Fruit fly (Drosophila melanogaster): ENCODE data around the gene GstD3.
A peak's percentile ranks its signal among the peaks of the same experiment; 100 is the strongest.

GstD3 gene

DNA sequence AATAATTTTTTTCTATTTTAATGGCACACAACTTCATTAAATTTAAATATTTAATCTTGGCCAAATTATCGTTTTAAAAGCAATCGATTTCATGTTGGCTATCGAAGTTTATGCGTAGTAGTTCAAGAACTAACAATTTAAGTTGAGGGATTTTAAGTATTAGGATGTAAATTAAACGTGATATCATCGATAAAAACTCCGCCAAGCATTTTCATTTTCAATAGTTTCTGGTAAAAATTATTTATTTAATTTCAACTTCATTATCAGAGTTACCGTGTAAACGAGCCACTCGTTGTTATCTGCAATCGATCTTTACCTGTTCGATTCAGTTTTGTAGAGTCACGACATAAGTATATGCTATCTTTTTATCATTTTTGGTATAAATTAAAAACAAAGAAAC is 30.1 kb downstream of the GstD3 start (continued):
- TF ChIP-seq sd (tag; optimal IDR thresholded peaks at IDR 0.05) (peak; percentile 88), Lhr (GFP tag; optimal IDR thresholded peaks at IDR 0.05) (peak; percentile 92), toy (GFP tag; IDR thresholded peaks at IDR 0.05) (peak; percentile 84), Fer3 (tag; optimal IDR thresholded peaks at IDR 0.05) (peak; percentile 99), CG3726 (GFP tag; IDR thresholded peaks at IDR 0.05) (peak; percentile 89), sr (GFP tag; IDR thresholded peaks at IDR 0.05) (peak; percentile 83), sim (GFP tag; IDR thresholded peaks at IDR 0.05) (peak; percentile 98), zen (tag; optimal IDR thresholded peaks at IDR 0.05) (peak; percentile 100), lov (optimal IDR thresholded peaks at IDR 0.05) (no peak), lov (GFP tag; IDR thresholded peaks at IDR 0.05) (peak; percentile 98), ind (GFP tag; optimal IDR thresholded peaks at IDR 0.05) (peak; percentile 98), Hsf (GFP tag; optimal IDR thresholded peaks at IDR 0.05) (peak; percentile 97), zfh1 (GFP tag; IDR thresholded peaks at IDR 0.05) (peak; percentile 99), CG16779 (GFP tag; IDR thresholded peaks at IDR 0.05) (peak; percentile 92)

DNA sequence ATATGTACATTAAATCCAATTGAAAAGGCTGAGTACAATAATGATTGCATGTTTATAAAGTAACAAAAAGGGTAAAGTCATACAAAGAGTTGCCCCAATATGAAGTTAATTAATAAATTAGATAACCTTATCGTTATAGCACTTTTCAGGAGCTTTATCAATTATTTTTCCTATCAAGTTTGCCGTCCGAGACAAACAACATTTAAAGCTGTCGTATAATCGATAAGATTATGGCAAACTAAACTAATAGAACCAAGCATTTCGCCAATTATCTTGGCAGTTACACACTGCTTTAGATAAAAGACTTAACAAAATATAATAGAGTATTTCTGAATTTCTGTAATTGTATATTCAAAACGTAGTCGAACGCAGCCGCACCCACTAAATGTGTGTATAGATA is 32.3 kb downstream of the GstD3 start:
- TF ChIP-seq Mad (GFP tag; optimal IDR thresholded peaks at IDR 0.05) (no peak), gfzf (GFP tag; optimal IDR thresholded peaks at IDR 0.05) (no peak), Xbp1 (GFP tag; optimal IDR thresholded peaks at IDR 0.05) (no peak), Abd-B (GFP tag; optimal IDR thresholded peaks at IDR 0.05) (no peak), Doc3 (GFP tag; IDR thresholded peaks at IDR 0.05; ENCODE audit: partially characterized antibody) (no peak), CG4820 (GFP tag; optimal IDR thresholded peaks at IDR 0.05) (no peak), CG34376 (GFP tag; optimal IDR thresholded peaks at IDR 0.05) (peak; percentile 54), dan (GFP tag; IDR thresholded peaks at IDR 0.05) (no peak), CG33213 (GFP tag; optimal IDR thresholded peaks at IDR 0.05) (no peak), Dad (GFP tag; optimal IDR thresholded peaks at IDR 0.05) (no peak), jing (GFP tag; optimal IDR thresholded peaks at IDR 0.05) (no peak), CG12942 (GFP tag; optimal IDR thresholded peaks at IDR 0.05) (no peak), CG11695 (GFP tag; IDR thresholded peaks at IDR 0.05) (no peak), CG6175 (GFP tag; IDR thresholded peaks at IDR 0.05) (no peak), chinmo (GFP tag; IDR thresholded peaks at IDR 0.05; ENCODE audit: partially characterized antibody) (no peak), Awh (GFP tag; IDR thresholded peaks at IDR 0.05) (no peak), ac (GFP tag; optimal IDR thresholded peaks at IDR 0.05) (no peak), croc (GFP tag; conservative IDR thresholded peaks at IDR 0.05) (no peak), CG10959 (GFP tag; IDR thresholded peaks at IDR 0.05) (no peak), CG30431 (GFP tag; optimal IDR thresholded peaks at IDR 0.05) (no peak), CG34422 (GFP tag; IDR thresholded peaks at IDR 0.05) (no peak), CG9727 (GFP tag; optimal IDR thresholded peaks at IDR 0.05) (no peak), CG10431 (GFP tag; optimal IDR thresholded peaks at IDR 0.05) (no peak), CG10267 (tag; optimal IDR thresholded peaks at IDR 0.05) (no peak), bab2 (GFP tag; optimal IDR thresholded peaks at IDR 0.05) (no peak), zfh1 (GFP tag; IDR thresholded peaks at IDR 0.05) (no peak), Vsx1 (GFP tag; optimal IDR thresholded peaks at IDR 0.05) (peak; percentile 48), MBD-R2 (GFP tag; IDR thresholded peaks at IDR 0.05) (no peak), CG16863 (GFP tag; optimal IDR thresholded peaks at IDR 0.05) (no peak), CG14860 (GFP tag; IDR thresholded peaks at IDR 0.05; ENCODE audit: partially characterized antibody) (no peak), Hmx (GFP tag; optimal IDR thresholded peaks at IDR 0.05) (no peak), CG10565 (GFP tag; optimal IDR thresholded peaks at IDR 0.05) (no peak), D19A (tag; optimal IDR thresholded peaks at IDR 0.05) (peak; percentile 3), CG12219 (GFP tag; optimal IDR thresholded peaks at IDR 0.05) (no peak), mirr (GFP tag; optimal IDR thresholded peaks at IDR 0.05) (peak; percentile 91), CG1024 (GFP tag; IDR thresholded peaks at IDR 0.05) (no peak), h (optimal IDR thresholded peaks at IDR 0.05) (no peak), unpg (GFP tag; optimal IDR thresholded peaks at IDR 0.05) (no peak), crc (GFP tag; optimal IDR thresholded peaks at IDR 0.05) (no peak)
